Worm (Caenorhabditis elegans) whole organism, late embryonic: Measurements from ENCODE around the gene rpl-21.
A peak's percentile ranks its signal among the peaks of the same experiment; 100 is the strongest.

ENCODE experiments used
- C08G9.2 ChIP-seq: sonication (generic microtip); optimal IDR thresholded peaks from 2 replicates; lab custom pipeline; 2016; ENCODE audit warnings: mild to moderate bottlenecking, missing genetic modification characterization, moderate library complexity, missing compliant biosample characterization
- C38D4.7 ChIP-seq: fragments of 200-800 bp; sonication (Bioruptor generic); optimal IDR thresholded peaks from 2 replicates; lab custom pipeline; 2018; ENCODE audit warnings: mild to moderate bottlenecking, missing genetic modification characterization, moderate library complexity, missing compliant biosample characterization
- F13H6.1 ChIP-seq: sonication (generic microtip); optimal IDR thresholded peaks from 2 replicates; lab custom pipeline; 2016; ENCODE audit warnings: missing genetic modification characterization, missing compliant biosample characterization
- T23F11.4 ChIP-seq: fragments of 200-800 bp; sonication (Bioruptor generic); optimal IDR thresholded peaks from 2 replicates; lab custom pipeline; 2018; ENCODE audit warnings: mild to moderate bottlenecking, missing genetic modification characterization, missing compliant biosample characterization
- ahr-1 ChIP-seq: sonication (generic microtip); optimal IDR thresholded peaks from 2 replicates; lab custom pipeline; 2016; ENCODE audit warnings: missing genetic modification characterization, missing compliant biosample characterization
- ceh-18 ChIP-seq: sonication (generic microtip); optimal IDR thresholded peaks from 2 replicates; lab custom pipeline; 2016; ENCODE audit warnings: missing genetic modification characterization, missing compliant biosample characterization
- ceh-22 ChIP-seq: sonication (generic microtip); optimal IDR thresholded peaks from 2 replicates; lab custom pipeline; 2017; ENCODE audit warnings: missing biosample characterization, missing genetic modification characterization
- ceh-24 ChIP-seq: sonication (generic microtip); optimal IDR thresholded peaks from 2 replicates; lab custom pipeline; 2016; ENCODE audit warnings: mild to moderate bottlenecking, missing genetic modification characterization, missing compliant biosample characterization
- ceh-31 ChIP-seq: sonication (generic microtip); optimal IDR thresholded peaks from 2 replicates; lab custom pipeline; 2016; ENCODE audit warnings: missing genetic modification characterization, missing compliant biosample characterization
- ceh-45 ChIP-seq: fragments of 200-800 bp; sonication (Bioruptor generic); IDR thresholded peaks from 2 replicates; pipeline ENCODE4 v1.3.6; 2022; ENCODE audit warnings: missing genetic modification reagents, missing genetic modification characterization, missing compliant biosample characterization
- ceh-6 ChIP-seq: fragments of 200-800 bp; sonication (Bioruptor generic); optimal IDR thresholded peaks from 2 replicates; lab custom pipeline; 2018; ENCODE audit warnings: mild to moderate bottlenecking, missing genetic modification characterization, missing compliant biosample characterization
- ceh-9 ChIP-seq: sonication (generic microtip); optimal IDR thresholded peaks from 2 replicates; lab custom pipeline; 2016; ENCODE audit warnings: mild to moderate bottlenecking, missing genetic modification characterization, inconsistent platforms, missing compliant biosample characterization
- che-1 ChIP-seq: sonication (generic microtip); optimal IDR thresholded peaks from 2 replicates; lab custom pipeline; 2016; ENCODE audit warnings: mild to moderate bottlenecking, missing genetic modification characterization, missing compliant biosample characterization
- dmd-4 ChIP-seq: sonication (generic microtip); optimal IDR thresholded peaks from 2 replicates; lab custom pipeline; 2016; ENCODE audit warnings: borderline replicate concordance, missing genetic modification characterization, missing compliant biosample characterization
- dve-1 ChIP-seq: sonication (generic microtip); optimal IDR thresholded peaks from 2 replicates; lab custom pipeline; 2017; ENCODE audit warnings: antibody characterized with exemption, mild to moderate bottlenecking, missing genetic modification characterization, missing compliant biosample characterization
- elt-2 ChIP-seq: sonication (generic microtip); optimal IDR thresholded peaks from 2 replicates; lab custom pipeline; 2016; ENCODE audit warnings: missing genetic modification reagents, missing genetic modification characterization, missing compliant biosample characterization
- elt-4 ChIP-seq: sonication (generic microtip); optimal IDR thresholded peaks from 2 replicates; lab custom pipeline; 2016; ENCODE audit warnings: missing genetic modification characterization, missing compliant biosample characterization
- fkh-10 ChIP-seq: fragments of 150-350 bp; optimal IDR thresholded peaks from 2 replicates; lab custom pipeline; 2014; ENCODE audit warnings: missing biosample characterization, missing genetic modification reagents, missing genetic modification characterization
- hlh-13 ChIP-seq: fragments of 200-800 bp; sonication (Bioruptor generic); optimal IDR thresholded peaks from 2 replicates; lab custom pipeline; 2018; ENCODE audit warnings: mild to moderate bottlenecking, missing genetic modification characterization, missing compliant biosample characterization
- hlh-15 ChIP-seq: sonication (generic microtip); optimal IDR thresholded peaks from 2 replicates; lab custom pipeline; 2016; ENCODE audit warnings: missing genetic modification characterization, missing compliant biosample characterization
- lim-6 ChIP-seq: sonication (generic microtip); optimal IDR thresholded peaks from 2 replicates; lab custom pipeline; 2016; ENCODE audit warnings: missing genetic modification characterization, missing compliant biosample characterization
- lin-11 ChIP-seq: fragments of 200-800 bp; sonication (Bioruptor generic); optimal IDR thresholded peaks from 2 replicates; lab custom pipeline; 2018; ENCODE audit warnings: mild to moderate bottlenecking, missing genetic modification characterization, missing compliant biosample characterization
- mec-3 ChIP-seq: sonication (generic microtip); optimal IDR thresholded peaks from 2 replicates; lab custom pipeline; 2016; ENCODE audit warnings: borderline replicate concordance, missing genetic modification characterization, missing compliant biosample characterization
- nfya-1 ChIP-seq: sonication (generic microtip); optimal IDR thresholded peaks from 2 replicates; lab custom pipeline; 2017; ENCODE audit warnings: missing genetic modification characterization, mild to moderate bottlenecking, missing compliant biosample characterization, antibody characterized with exemption, moderate library complexity
- nhr-232 ChIP-seq: sonication (generic microtip); optimal IDR thresholded peaks from 2 replicates; lab custom pipeline; 2016; ENCODE audit warnings: missing genetic modification characterization, missing compliant biosample characterization
- odd-2 ChIP-seq: sonication (generic microtip); optimal IDR thresholded peaks from 2 replicates; lab custom pipeline; 2017; ENCODE audit warnings: antibody characterized with exemption, mild to moderate bottlenecking, missing genetic modification characterization, missing compliant biosample characterization
- pag-3 ChIP-seq: sonication (generic microtip); optimal IDR thresholded peaks from 2 replicates; lab custom pipeline; 2016; ENCODE audit warnings: missing compliant biosample characterization, missing genetic modification characterization, borderline replicate concordance
- pax-1 ChIP-seq: fragments of 150-350 bp; optimal IDR thresholded peaks from 2 replicates; lab custom pipeline; 2014; ENCODE audit warnings: missing biosample characterization, missing genetic modification characterization
- pha-2 ChIP-seq: sonication (generic microtip); optimal IDR thresholded peaks from 2 replicates; lab custom pipeline; 2017; ENCODE audit warnings: mild to moderate bottlenecking, missing genetic modification characterization, missing compliant biosample characterization
- ref-2 ChIP-seq: sonication (generic microtip); optimal IDR thresholded peaks from 2 replicates; lab custom pipeline; 2016; ENCODE audit warnings: missing genetic modification characterization, missing compliant biosample characterization
- rnt-1 ChIP-seq: sonication (generic microtip); optimal IDR thresholded peaks from 2 replicates; lab custom pipeline; 2016; ENCODE audit warnings: missing genetic modification characterization, missing compliant biosample characterization
- sox-4 ChIP-seq: sonication (generic microtip); optimal IDR thresholded peaks from 2 replicates; lab custom pipeline; 2017; ENCODE audit warnings: mild to moderate bottlenecking, missing genetic modification characterization, inconsistent platforms, missing compliant biosample characterization
- tbx-7 ChIP-seq: sonication (generic microtip); optimal IDR thresholded peaks from 2 replicates; lab custom pipeline; 2016; ENCODE audit warnings: missing genotype, missing genetic modification characterization, missing compliant biosample characterization
- ttx-3 ChIP-seq: sonication (generic microtip); optimal IDR thresholded peaks from 2 replicates; lab custom pipeline; 2016; ENCODE audit warnings: missing genetic modification reagents, missing genetic modification characterization, missing compliant biosample characterization
- unc-3 ChIP-seq, 2 experiments: fragments of 200-800 bp in 1 of 2; sonication (Bioruptor generic) in 1 of 2; sonication (generic microtip) in 1 of 2; conservative IDR thresholded peaks in 1 of 2; optimal IDR thresholded peaks in 1 of 2; 2 replicates each; pipeline versions ENCODE4 v1.3.6 to Lab custom; 2016 to 2022; ENCODE audit warnings: missing compliant biosample characterization in 2 of 2, missing genetic modification characterization in 2 of 2, missing genetic modification reagents in 1 of 2
- unc-86 ChIP-seq: sonication (generic microtip); optimal IDR thresholded peaks from 2 replicates; lab custom pipeline; 2016; ENCODE audit warnings: missing genetic modification characterization, missing compliant biosample characterization
- ztf-16 ChIP-seq: sonication (generic microtip); optimal IDR thresholded peaks from 2 replicates; lab custom pipeline; 2017; ENCODE audit warnings: missing genetic modification characterization, missing compliant biosample characterization

rpl-21 gene

ce11 chrIII:8109459-8110057 is 20.5 kb downstream of the rpl-21 start (continued):
- TF ChIP-seq ztf-16 (tag; lab: Kevin White, UChicago) (peak; percentile 80), sox-4 (tag; lab: Kevin White, UChicago) (peak; percentile 57), elt-4 (tag; lab: Kevin White, UChicago) (no peak), lim-6 (tag; lab: Kevin White, UChicago) (no peak), T23F11.4 (GFP tag; lab: Kevin White, UChicago) (peak; percentile 60), dve-1 (tag; lab: Kevin White, UChicago) (peak; percentile 41), rnt-1 (tag; lab: Kevin White, UChicago) (peak; percentile 63), hlh-13 (peak; percentile 18), nfya-1 (tag; lab: Kevin White, UChicago) (peak; percentile 62), fkh-10 (GFP tag; lab: Kevin White, UChicago) (peak; percentile 41), ceh-18 (tag; lab: Kevin White, UChicago) (peak; percentile 57), ref-2 (tag; lab: Kevin White, UChicago) (peak; percentile 88), ttx-3 (tag; lab: Kevin White, UChicago) (peak; percentile 66), unc-3 (GFP tag; conservative IDR thresholded peaks at IDR 0.05; lab: Robert Waterston, UW) (no peak; the same call in 1 of the 2 replicates), unc-3 (tag; optimal IDR thresholded peaks at IDR 0.05; lab: Kevin White, UChicago) (peak; percentile 59), C08G9.2 (tag; lab: Kevin White, UChicago) (peak; percentile 58), pha-2 (tag; lab: Kevin White, UChicago) (peak; percentile 43), che-1 (tag; lab: Kevin White, UChicago) (peak; percentile 72), ceh-9 (tag; lab: Kevin White, UChicago) (no peak), ceh-24 (tag; lab: Kevin White, UChicago) (peak; percentile 17), elt-2 (tag; lab: Kevin White, UChicago) (peak; percentile 70), tbx-7 (tag; lab: Kevin White, UChicago) (peak; percentile 32), unc-86 (tag; lab: Kevin White, UChicago) (peak; percentile 33), dmd-4 (tag; lab: Kevin White, UChicago) (peak; percentile 23), pag-3 (no peak), ceh-31 (peak; percentile 52), C38D4.7 (peak; percentile 72), odd-2 (peak; percentile 54), lin-11 (tag; lab: Kevin White, UChicago) (peak; percentile 54), ceh-45 (GFP tag; lab: Robert Waterston, UW) (peak; percentile 53; the same call in 1 of the 2 replicates), nhr-232 (tag; lab: Kevin White, UChicago) (peak; percentile 78), mec-3 (tag; lab: Kevin White, UChicago) (no peak)

- TF ChIP-seq elt-4 (tag; lab: Kevin White, UChicago), result no peak
- TF ChIP-seq ttx-3 (tag; lab: Kevin White, UChicago), result no peak
- no peak for TF ChIP-seq ceh-22 (tag; lab: Kevin White, UChicago)
- TF ChIP-seq unc-86 (tag; lab: Kevin White, UChicago), result no peak
- no peak for TF ChIP-seq lim-6 (tag; lab: Kevin White, UChicago)
- no peak for TF ChIP-seq dve-1 (tag; lab: Kevin White, UChicago)
- no peak for TF ChIP-seq F13H6.1
- no peak for TF ChIP-seq nhr-232 (tag; lab: Kevin White, UChicago)
- no peak for TF ChIP-seq ceh-6 (GFP tag; lab: Kevin White, UChicago)
- TF ChIP-seq che-1 (tag; lab: Kevin White, UChicago), result no peak
- TF ChIP-seq pax-1 (tag; lab: Kevin White, UChicago), result no peak
- TF ChIP-seq pag-3, result no peak
- TF ChIP-seq ahr-1 (tag; lab: Kevin White, UChicago), result no peak
- no peak for TF ChIP-seq ceh-31
- TF ChIP-seq nfya-1 (tag; lab: Kevin White, UChicago), result no peak
- TF ChIP-seq hlh-15 (tag; lab: Kevin White, UChicago), result no peak
- TF ChIP-seq, all 69 proteins: peak for 0
Measured at ce11 chrIII:8108490-8108889, 21.5 kb downstream of the rpl-21 start, which contains the start of gene C14B9.3. Gene C14B9.3 (plus strand): TSS chrIII:8108790.
